Worm (Caenorhabditis elegans): ENCODE data around the gene dop-5.

dop-5 gene

ce11 chrV:11412125-11412524 is 46.1 kb upstream of the dop-5 start (continued):
- TF ChIP-seq ztf-25 (GFP tag; IDR thresholded peaks at IDR 0.05) (0 out of 2 replicates have a peak, but pooled peaks have one; percentile 35), F33H1.4 (GFP tag; IDR thresholded peaks at IDR 0.05) (peak; percentile 20; the same call in 1 of the 2 replicates), B0336.3 (GFP tag; IDR thresholded peaks at IDR 0.05) (no peak; the same call in 1 of the 2 replicates), Y53G8AR.9 (GFP tag; conservative IDR thresholded peaks at IDR 0.05) (peak; percentile 50; the same call in 1 of the 2 replicates), dpff-1 (tag; optimal IDR thresholded peaks at IDR 0.05) (no peak), nhr-80 (tag; optimal IDR thresholded peaks at IDR 0.05) (peak; percentile 60), snpc-1.1 (tag; optimal IDR thresholded peaks at IDR 0.05; ENCODE audit: insufficient read depth) (peak; percentile 66), lir-1 (GFP tag; conservative IDR thresholded peaks at IDR 0.05) (0 out of 2 replicates have a peak, but pooled peaks have one; percentile 5), lsy-27 (tag; optimal IDR thresholded peaks at IDR 0.05; ENCODE audit: borderline replicate concordance, insufficient read depth) (peak; percentile 30), B0261.1 (tag; optimal IDR thresholded peaks at IDR 0.05) (peak; percentile 81), unc-130 (GFP tag; optimal IDR thresholded peaks at IDR 0.05) (peak; percentile 5), mes-4 (tag; optimal IDR thresholded peaks at IDR 0.05) (no peak), die-1 (tag; optimal IDR thresholded peaks at IDR 0.05) (peak; percentile 58), dpl-1 (GFP tag; optimal IDR thresholded peaks at IDR 0.05) (no peak), hrde-1 (tag; optimal IDR thresholded peaks at IDR 0.05; ENCODE audit: borderline replicate concordance) (peak; percentile 16), egrh-3 (GFP tag; IDR thresholded peaks at IDR 0.05) (0 out of 2 replicates have a peak, but pooled peaks have one; percentile 6), F52B5.7 (tag; optimal IDR thresholded peaks at IDR 0.05) (peak; percentile 75), repo-1 (tag; optimal IDR thresholded peaks at IDR 0.05) (peak; percentile 65), B0019.2 (GFP tag; conservative IDR thresholded peaks at IDR 0.05) (no peak), lsl-1 (GFP tag; optimal IDR thresholded peaks at IDR 0.05) (peak; percentile 32), snpc-4 (GFP tag; optimal IDR thresholded peaks at IDR 0.05) (no peak), snpc-4 (tag; optimal IDR thresholded peaks at IDR 0.05) (peak in 3 of 4 experiments; percentile 9 to 87 (median 73)), snpc-3.4 (tag; optimal IDR thresholded peaks at IDR 0.05) (peak; percentile 47), dox-1 (GFP tag; IDR thresholded peaks at IDR 0.05) (peak; percentile 90), F49E8.2 (tag; optimal IDR thresholded peaks at IDR 0.05; ENCODE audit: insufficient read depth) (no peak), mcd-1 (GFP tag; IDR thresholded peaks at IDR 0.05) (no peak; the same call in 1 of the 2 replicates), zfh-2 (GFP tag; conservative IDR thresholded peaks at IDR 0.05) (no peak), bed-1 (GFP tag; IDR thresholded peaks at IDR 0.05) (no peak), athp-1 (tag; optimal IDR thresholded peaks at IDR 0.05) (peak; percentile 63), pbrm-1 (GFP tag; IDR thresholded peaks at IDR 0.05) (peak; percentile 80), chd-7 (tag; optimal IDR thresholded peaks at IDR 0.05) (peak; percentile 32), attf-5 (GFP tag; optimal IDR thresholded peaks at IDR 0.05) (peak; percentile 37), nfya-2 (GFP tag; IDR thresholded peaks at IDR 0.05) (no peak), lin-54 (GFP tag; optimal IDR thresholded peaks at IDR 0.05) (peak; percentile 62), somi-1 (GFP tag; optimal IDR thresholded peaks at IDR 0.05) (peak; percentile 21), nfya-1 (tag; optimal IDR thresholded peaks at IDR 0.05; ENCODE audit: borderline replicate concordance, insufficient read depth) (no peak)

ce11 chrV:11410902-11411561 is 45.0 kb upstream of the dop-5 start, which contains the start of the genes K03B8.8 and grl-3:
Gene K03B8.8 (minus strand): TSS chrV:11411002.
Gene grl-3 (plus strand): TSS chrV:11411511.
- TF ChIP-seq pbrm-1 (GFP tag; IDR thresholded peaks at IDR 0.05) (no peak), egrh-3 (GFP tag; IDR thresholded peaks at IDR 0.05) (no peak), him-1 (tag; optimal IDR thresholded peaks at IDR 0.05) (no peak), attf-6 (GFP tag; IDR thresholded peaks at IDR 0.05) (no peak), ceh-79 (tag; optimal IDR thresholded peaks at IDR 0.05) (no peak), lsy-27 (tag; optimal IDR thresholded peaks at IDR 0.05; ENCODE audit: borderline replicate concordance, insufficient read depth) (no peak), ceh-40 (GFP tag; IDR thresholded peaks at IDR 0.05) (no peak), ceh-100 (GFP tag; IDR thresholded peaks at IDR 0.05) (no peak), pha-4 (tag; optimal IDR thresholded peaks at IDR 0.05) (no peak)

Measured in whole organism, young adult.